Worm (Caenorhabditis elegans): ENCODE measurements around the gene isy-1.

- TF ChIP-seq pha-4 (tag; optimal IDR thresholded peaks at IDR 0.05) (peak; percentile 87), madf-8 (GFP tag; conservative IDR thresholded peaks at IDR 0.05) (peak; percentile 64), tlf-1 (GFP tag; optimal IDR thresholded peaks at IDR 0.05) (peak; percentile 93), ztf-18 (tag; optimal IDR thresholded peaks at IDR 0.05) (peak; percentile 74)
These were observed 35.0 kb downstream of the isy-1 start, which contains the start of the genes ctf-4 and eef-1G for ce11 chrV:10965501-10965900.

Measured in whole organism, young adult.